Worm (Caenorhabditis elegans): ENCODE results near the gene srt-67.
A peak's percentile ranks its signal among the peaks of the same experiment; 100 is the strongest.

srt-67 gene

DNA sequence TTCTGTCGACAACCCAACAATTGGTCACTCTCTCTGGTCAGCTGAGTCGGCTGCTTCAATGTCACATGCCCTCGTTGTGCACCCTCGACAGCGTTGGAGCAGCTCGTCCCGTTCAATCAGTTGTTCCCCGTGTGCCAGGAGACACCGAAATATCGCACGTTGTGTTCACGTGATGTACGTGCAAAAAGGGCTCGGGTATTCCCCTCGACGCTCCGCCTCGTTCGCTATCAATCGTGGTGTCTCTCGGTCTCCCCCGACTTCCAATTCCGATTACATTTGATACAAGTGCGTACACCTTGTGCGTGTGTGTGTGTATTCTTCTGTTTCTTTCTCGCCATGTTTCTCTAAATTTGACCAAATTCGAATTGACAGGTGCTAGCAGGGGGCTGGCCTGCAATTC is 14.2 kb upstream of the srt-67 start (continued):
- TF ChIP-seq Y5F2A.4 (GFP tag; optimal IDR thresholded peaks at IDR 0.05): no peak
- TF ChIP-seq daf-16 (GFP tag; optimal IDR thresholded peaks at IDR 0.05): peak; percentile 42 to 80
- peak; percentile 76 for TF ChIP-seq daf-16 (tag; optimal IDR thresholded peaks at IDR 0.05)
- TF ChIP-seq ceh-62 (tag; optimal IDR thresholded peaks at IDR 0.05): no peak
- TF ChIP-seq fos-1 (tag; optimal IDR thresholded peaks at IDR 0.05): no peak
- TF ChIP-seq ZK337.2 (GFP tag; IDR thresholded peaks at IDR 0.05): no peak
- no peak for TF ChIP-seq nhr-76 (tag; optimal IDR thresholded peaks at IDR 0.05)
- peak; percentile 74 for TF ChIP-seq duxl-1 (tag; optimal IDR thresholded peaks at IDR 0.05; ENCODE audit: poor library complexity)
- peak; percentile 85 for TF ChIP-seq nhr-11 (tag; optimal IDR thresholded peaks at IDR 0.05)
- TF ChIP-seq nhr-41 (GFP tag; IDR thresholded peaks at IDR 0.05): 0 out of 2 replicates have a peak, but pooled peaks have one; percentile 20
- no peak for TF ChIP-seq ztf-7 (tag; optimal IDR thresholded peaks at IDR 0.05)
- TF ChIP-seq lin-38 (GFP tag; IDR thresholded peaks at IDR 0.05): peak; percentile 50
- no peak for TF ChIP-seq R02D3.7 (tag; optimal IDR thresholded peaks at IDR 0.05)
- no peak for TF ChIP-seq egl-27 (tag; optimal IDR thresholded peaks at IDR 0.05)
- peak; percentile 57; the same call in 1 of the 2 replicates for TF ChIP-seq nhr-42 (GFP tag; IDR thresholded peaks at IDR 0.05)
- peak; percentile 40; the same call in 1 of the 2 replicates for TF ChIP-seq php-3 (GFP tag; IDR thresholded peaks at IDR 0.05)
- TF ChIP-seq mdt-29 (GFP tag; IDR thresholded peaks at IDR 0.05): peak; percentile 46; the same call in 1 of the 2 replicates
- TF ChIP-seq Y75B8A.6 (GFP tag; IDR thresholded peaks at IDR 0.05): no peak
- peak; percentile 54 for TF ChIP-seq mep-1 (tag; optimal IDR thresholded peaks at IDR 0.05)
- TF ChIP-seq F10B5.3 (tag; optimal IDR thresholded peaks at IDR 0.05): no peak
- TF ChIP-seq unc-39 (tag; optimal IDR thresholded peaks at IDR 0.05): no peak
- TF ChIP-seq D1046.2 (GFP tag; IDR thresholded peaks at IDR 0.05): peak; percentile 80
- TF ChIP-seq pqm-1 (tag; optimal IDR thresholded peaks at IDR 0.05): peak; percentile 61
- peak; percentile 78 for TF ChIP-seq dve-1 (tag; optimal IDR thresholded peaks at IDR 0.05; ENCODE audit: insufficient read depth)
- TF ChIP-seq pha-4 (GFP tag; IDR thresholded peaks at IDR 0.05): no peak; the same call in 1 of the 2 replicates
- no peak for TF ChIP-seq pha-4 (tag; optimal IDR thresholded peaks at IDR 0.05)
- no peak for TF ChIP-seq sdz-12 (GFP tag; optimal IDR thresholded peaks at IDR 0.05)
- TF ChIP-seq dmd-6 (GFP tag; IDR thresholded peaks at IDR 0.05): peak; percentile 99
- no peak for TF ChIP-seq lin-15B (tag; optimal IDR thresholded peaks at IDR 0.05)
- TF ChIP-seq attf-4 (tag; optimal IDR thresholded peaks at IDR 0.05): no peak
- TF ChIP-seq cey-2 (tag; optimal IDR thresholded peaks at IDR 0.05; ENCODE audit: borderline replicate concordance, insufficient read depth): no peak
- TF ChIP-seq lsy-2 (tag; optimal IDR thresholded peaks at IDR 0.05): peak in 1 of 2 experiments; percentile 52
- no peak for TF ChIP-seq zag-1 (tag; optimal IDR thresholded peaks at IDR 0.05)
- TF ChIP-seq ama-1 (optimal IDR thresholded peaks at IDR 0.05): no peak
- TF ChIP-seq dmd-9 (GFP tag; IDR thresholded peaks at IDR 0.05): no peak
- peak; percentile 14 for TF ChIP-seq dpl-1 (GFP tag; optimal IDR thresholded peaks at IDR 0.05)
- TF ChIP-seq unc-62 (GFP tag; optimal IDR thresholded peaks at IDR 0.05 in 1 of 2): peak in 1 of 2 experiments; percentile 93
- TF ChIP-seq unc-62 (tag; optimal IDR thresholded peaks at IDR 0.05): no peak
- no peak for TF ChIP-seq nhr-25 (tag; optimal IDR thresholded peaks at IDR 0.05; ENCODE audit: borderline replicate concordance, insufficient read depth)
- TF ChIP-seq spr-3 (GFP tag; optimal IDR thresholded peaks at IDR 0.05): no peak
- no peak for TF ChIP-seq unc-130 (GFP tag; optimal IDR thresholded peaks at IDR 0.05)
- TF ChIP-seq set-16 (GFP tag; IDR thresholded peaks at IDR 0.05): peak; percentile 70
- TF ChIP-seq madf-5 (GFP tag; IDR thresholded peaks at IDR 0.05): no peak
- no peak for TF ChIP-seq lin-13 (GFP tag; optimal IDR thresholded peaks at IDR 0.05)
- peak; percentile 74 to 89 for TF ChIP-seq mdl-1 (tag; optimal IDR thresholded peaks at IDR 0.05)
- TF ChIP-seq ceh-28 (tag; optimal IDR thresholded peaks at IDR 0.05): no peak
- TF ChIP-seq hlh-11 (tag; optimal IDR thresholded peaks at IDR 0.05): peak; percentile 98
- peak; percentile 97 for TF ChIP-seq mxl-2 (GFP tag; conservative IDR thresholded peaks at IDR 0.05)
- no peak for TF ChIP-seq F49E8.2 (tag; optimal IDR thresholded peaks at IDR 0.05; ENCODE audit: borderline replicate concordance)
- TF ChIP-seq nhr-28 (tag; optimal IDR thresholded peaks at IDR 0.05): peak; percentile 85
- TF ChIP-seq nhr-10 (tag; optimal IDR thresholded peaks at IDR 0.05): peak; percentile 28
- TF ChIP-seq ceh-20 (GFP tag; IDR thresholded peaks at IDR 0.05): 0 out of 2 replicates have a peak, but pooled peaks have one; percentile 20

All from whole organism, L4 larva.